Worm (Caenorhabditis elegans): ENCODE results near the gene frg-1.

frg-1 gene

DNA sequence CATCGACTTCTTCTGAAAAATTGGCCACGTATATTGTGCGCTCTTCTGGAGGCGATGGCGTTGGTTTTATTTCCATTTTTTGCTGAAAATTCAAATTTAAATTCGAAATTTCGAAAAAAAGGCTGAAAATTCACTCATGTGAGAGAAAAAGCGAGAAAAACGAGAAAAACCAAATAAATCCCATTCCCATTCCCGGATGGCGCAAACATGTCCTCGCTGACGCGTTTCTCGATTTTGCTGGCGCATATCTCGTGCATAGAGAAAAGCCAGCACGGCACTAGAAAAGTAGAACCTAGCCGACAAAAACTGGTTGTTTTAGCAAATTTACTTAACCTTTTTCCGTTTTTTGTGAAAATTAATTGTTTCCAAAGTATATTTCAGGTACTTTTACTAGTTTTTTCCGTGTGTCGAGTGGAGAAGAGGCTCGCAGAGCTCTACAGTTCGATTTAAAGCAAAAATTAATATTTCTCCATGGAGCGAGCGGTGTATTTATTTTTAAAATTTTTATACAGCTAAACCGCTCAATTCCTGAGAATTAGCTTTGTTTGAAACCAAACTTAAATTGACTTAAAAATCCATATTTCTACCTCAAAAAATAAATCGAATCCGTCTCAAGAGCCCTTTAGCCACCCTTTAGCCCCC is 47.1 kb upstream of the frg-1 start, which contains the start of gene rbm-7 (continued):
- TF ChIP-seq dsc-1 (tag; optimal IDR thresholded peaks at IDR 0.05) = peak; percentile 71
- peak; percentile 36 for TF ChIP-seq fos-1 (tag; optimal IDR thresholded peaks at IDR 0.05)
- no peak for TF ChIP-seq hlh-17 (GFP tag; optimal IDR thresholded peaks at IDR 0.05; ENCODE audit: borderline replicate concordance)
- peak; percentile 91 for TF ChIP-seq nhr-47 (tag; optimal IDR thresholded peaks at IDR 0.05)
- peak; percentile 52 for TF ChIP-seq unc-130 (tag; optimal IDR thresholded peaks at IDR 0.05)
- peak; percentile 79 for TF ChIP-seq tbx-2 (tag; optimal IDR thresholded peaks at IDR 0.05)
- TF ChIP-seq fkh-4 (tag; optimal IDR thresholded peaks at IDR 0.05; ENCODE audit: borderline replicate concordance) = no peak
- no peak for TF ChIP-seq nhr-237 (tag; optimal IDR thresholded peaks at IDR 0.05)
- no peak for TF ChIP-seq ceh-88 (GFP tag; IDR thresholded peaks at IDR 0.05)
- peak; percentile 73 for TF ChIP-seq F16B12.6 (tag; optimal IDR thresholded peaks at IDR 0.05)
- TF ChIP-seq aly-2 (tag; optimal IDR thresholded peaks at IDR 0.05) = peak; percentile 30
- TF ChIP-seq pag-3 (tag; optimal IDR thresholded peaks at IDR 0.05; ENCODE audit: borderline replicate concordance, insufficient read depth) = no peak
- peak; percentile 41 for TF ChIP-seq fkh-8 (tag; optimal IDR thresholded peaks at IDR 0.05)
- TF ChIP-seq sup-37 (GFP tag; optimal IDR thresholded peaks at IDR 0.05) = peak; percentile 12
- no peak for TF ChIP-seq hlh-4 (tag; optimal IDR thresholded peaks at IDR 0.05)
- no peak for TF ChIP-seq nhr-84 (tag; optimal IDR thresholded peaks at IDR 0.05)
- peak; percentile 92 for TF ChIP-seq mep-1 (tag; optimal IDR thresholded peaks at IDR 0.05)
- TF ChIP-seq lin-39 (tag; optimal IDR thresholded peaks at IDR 0.05) = peak; percentile 73
- TF ChIP-seq tlp-1 (tag; optimal IDR thresholded peaks at IDR 0.05) = no peak
- no peak for TF ChIP-seq egl-13 (tag; optimal IDR thresholded peaks at IDR 0.05)
- no peak for TF ChIP-seq ces-1 (GFP tag; optimal IDR thresholded peaks at IDR 0.05)
- no peak for TF ChIP-seq nhr-28 (tag; optimal IDR thresholded peaks at IDR 0.05)
- TF ChIP-seq ceh-8 (GFP tag; optimal IDR thresholded peaks at IDR 0.05) = no peak
- peak; percentile 52 for TF ChIP-seq snpc-4 (tag; optimal IDR thresholded peaks at IDR 0.05)
- TF ChIP-seq nhr-11 (tag; optimal IDR thresholded peaks at IDR 0.05) = no peak
- TF ChIP-seq C04F5.9 (tag; optimal IDR thresholded peaks at IDR 0.05) = peak; percentile 26
- TF ChIP-seq dpl-1 (GFP tag; optimal IDR thresholded peaks at IDR 0.05) = peak; percentile 60 to 80 (median 77)
- peak; percentile 2 for TF ChIP-seq fkh-10 (GFP tag; optimal IDR thresholded peaks at IDR 0.05)
- TF ChIP-seq C34B4.2 (tag; optimal IDR thresholded peaks at IDR 0.05) = no peak
- no peak for TF ChIP-seq unc-62 (GFP tag; optimal IDR thresholded peaks at IDR 0.05)
- no peak for TF ChIP-seq zip-4 (GFP tag; optimal IDR thresholded peaks at IDR 0.05)
- TF ChIP-seq ama-1 (optimal IDR thresholded peaks at IDR 0.05) = no peak
- TF ChIP-seq mef-2 (tag; optimal IDR thresholded peaks at IDR 0.05) = no peak
- TF ChIP-seq ceh-82 (tag; optimal IDR thresholded peaks at IDR 0.05) = peak; percentile 75 to 76 (median 76)
- peak; percentile 26 for TF ChIP-seq nhr-76 (tag; optimal IDR thresholded peaks at IDR 0.05)
- peak; percentile 83 for TF ChIP-seq nhr-71 (tag; optimal IDR thresholded peaks at IDR 0.05)

ce11 chrIII:12932776-12933175 is 46.2 kb upstream of the frg-1 start:
- TF ChIP-seq snu-23 (GFP tag; optimal IDR thresholded peaks at IDR 0.05) = no peak
- TF ChIP-seq blmp-1 (tag; optimal IDR thresholded peaks at IDR 0.05) = peak; percentile 56

- TF ChIP-seq nhr-71 (tag; optimal IDR thresholded peaks at IDR 0.05) = no peak
- no peak for TF ChIP-seq rnt-1 (tag; optimal IDR thresholded peaks at IDR 0.05)
- TF ChIP-seq ets-5 (GFP tag; IDR thresholded peaks at IDR 0.05) = no peak
- TF ChIP-seq nhr-90 (tag; optimal IDR thresholded peaks at IDR 0.05; ENCODE audit: poor library complexity) = no peak
- no peak for TF ChIP-seq elt-2 (tag; optimal IDR thresholded peaks at IDR 0.05)
- no peak for TF ChIP-seq mep-1 (tag; optimal IDR thresholded peaks at IDR 0.05)
- no peak for TF ChIP-seq hlh-17 (GFP tag; optimal IDR thresholded peaks at IDR 0.05; ENCODE audit: borderline replicate concordance)
- no peak for TF ChIP-seq aly-2 (tag; optimal IDR thresholded peaks at IDR 0.05)
- TF ChIP-seq unc-30 (tag; optimal IDR thresholded peaks at IDR 0.05) = no peak
- TF ChIP-seq lin-35 (GFP tag; optimal IDR thresholded peaks at IDR 0.05) = no peak
- TF ChIP-seq sptf-1 (tag; optimal IDR thresholded peaks at IDR 0.05) = no peak
- TF ChIP-seq nhr-85 (tag) = no peak
- no peak for TF ChIP-seq hlh-4 (tag; optimal IDR thresholded peaks at IDR 0.05)
- no peak for TF ChIP-seq tbx-2 (tag; optimal IDR thresholded peaks at IDR 0.05)
- TF ChIP-seq dpl-1 (GFP tag; optimal IDR thresholded peaks at IDR 0.05) = no peak
- TF ChIP-seq C34B4.2 (tag; optimal IDR thresholded peaks at IDR 0.05) = no peak
- no peak for TF ChIP-seq unc-86 (tag; optimal IDR thresholded peaks at IDR 0.05)
- TF ChIP-seq unc-130 (tag; optimal IDR thresholded peaks at IDR 0.05) = no peak
- TF ChIP-seq nhr-12 (tag; optimal IDR thresholded peaks at IDR 0.05) = no peak
These were observed 44.5 kb upstream of the frg-1 start, which contains the start of gene epg-3 for ce11 chrIII:12934417-12934816. Gene epg-3, plus strand, starts transcription at chrIII:12934717.

Data from whole organism, L1 larva.